Worm (Caenorhabditis elegans): ENCODE measurements around the gene ZK418.11.

DNA sequence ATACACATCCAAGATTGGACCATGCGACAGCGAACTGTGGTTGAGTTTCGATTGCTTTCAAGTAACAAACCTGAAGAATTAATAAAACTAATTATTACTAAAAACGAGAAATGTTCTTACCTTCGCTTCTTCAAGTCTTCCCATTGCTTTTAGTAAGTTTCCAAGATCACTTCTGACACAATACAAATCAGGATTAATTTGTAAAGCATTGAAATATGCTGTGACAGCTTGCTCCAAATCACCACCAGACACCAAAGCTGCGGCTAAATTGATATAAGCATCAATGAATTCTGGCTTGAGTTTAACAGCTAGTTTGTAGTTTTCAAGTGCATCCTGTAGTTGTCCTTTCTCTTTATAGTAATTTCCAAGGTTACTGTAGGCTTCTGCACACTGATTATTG, 50.1 kb downstream of the ZK418.11 start:
- TF ChIP-seq nhr-76 (tag; optimal IDR thresholded peaks at IDR 0.05) (no peak), mdl-1 (tag; optimal IDR thresholded peaks at IDR 0.05) (no peak), elt-2 (tag; optimal IDR thresholded peaks at IDR 0.05) (no peak), lin-39 (tag; optimal IDR thresholded peaks at IDR 0.05) (no peak), lsy-2 (tag; optimal IDR thresholded peaks at IDR 0.05) (no peak)
